Worm (Caenorhabditis elegans) whole organism, L2 larva: Measurements from ENCODE around the gene AH6.17.

Experiments used
- C34F6.9 ChIP-seq: fragments of 150-350 bp; optimal IDR thresholded peaks from 2 replicates; lab custom pipeline; 2014; ENCODE audit warnings: missing biosample characterization, missing genetic modification characterization
- Y55F3AM.14 ChIP-seq: fragments of 200-800 bp; sonication (Bioruptor generic); optimal IDR thresholded peaks from 2 replicates; lab custom pipeline; 2018; ENCODE audit warnings: mild to moderate bottlenecking, missing genetic modification characterization, missing compliant biosample characterization
- ZK546.5 ChIP-seq: sonication (generic microtip); optimal IDR thresholded peaks from 2 replicates; lab custom pipeline; 2017; ENCODE audit warnings: missing biosample characterization, missing genetic modification characterization
- alr-1 ChIP-seq: fragments of 150-350 bp; optimal IDR thresholded peaks from 2 replicates; lab custom pipeline; 2014; ENCODE audit warnings: missing biosample characterization, missing genetic modification characterization
- aly-2 ChIP-seq: fragments of 150-350 bp; optimal IDR thresholded peaks from 2 replicates; lab custom pipeline; 2014; ENCODE audit warnings: missing biosample characterization, missing genetic modification characterization
- ama-1 ChIP-seq: fragments of 150-350 bp; optimal IDR thresholded peaks from 2 replicates; lab custom pipeline; 2018; ENCODE audit warnings: inconsistent platforms
- blmp-1 ChIP-seq: sonication (generic microtip); optimal IDR thresholded peaks from 2 replicates; lab custom pipeline; 2017; ENCODE audit warnings: missing genetic modification characterization, mild to moderate bottlenecking, missing compliant biosample characterization, antibody characterized with exemption, moderate library complexity; ENCODE audit not compliant: insufficient read depth
- ceh-82 ChIP-seq: fragments of 150-350 bp; optimal IDR thresholded peaks from 2 replicates; lab custom pipeline; 2014; ENCODE audit warnings: missing biosample characterization, missing genetic modification characterization
- crh-2 ChIP-seq: sonication (generic microtip); optimal IDR thresholded peaks from 2 replicates; lab custom pipeline; 2017; ENCODE audit warnings: missing biosample characterization, missing genetic modification characterization
- dmd-4 ChIP-seq: sonication (generic microtip); optimal IDR thresholded peaks from 2 replicates; lab custom pipeline; 2017; ENCODE audit warnings: missing biosample characterization, missing genetic modification characterization
- elt-1 ChIP-seq: fragments of 150-350 bp; optimal IDR thresholded peaks from 2 replicates; lab custom pipeline; 2014; ENCODE audit warnings: missing biosample characterization, missing genetic modification characterization
- elt-3 ChIP-seq: sonication (generic microtip); optimal IDR thresholded peaks from 2 replicates; lab custom pipeline; 2017; ENCODE audit warnings: missing biosample characterization, missing genetic modification characterization
- fos-1 ChIP-seq: fragments of 150-350 bp; optimal IDR thresholded peaks from 2 replicates; lab custom pipeline; 2014; ENCODE audit warnings: missing biosample characterization, missing genetic modification characterization
- lin-11 ChIP-seq: fragments of 150-350 bp; sonication (generic microtip); optimal IDR thresholded peaks from 2 replicates; lab custom pipeline; 2014; ENCODE audit warnings: missing biosample characterization, missing genetic modification characterization, inconsistent platforms, mixed read lengths
- lin-13 ChIP-seq: fragments of 150-350 bp; optimal IDR thresholded peaks from 2 replicates; lab custom pipeline; 2014; ENCODE audit warnings: missing biosample characterization, missing genetic modification reagents, missing genetic modification characterization
- lin-39 ChIP-seq: fragments of 150-350 bp; optimal IDR thresholded peaks from 2 replicates; lab custom pipeline; 2014; ENCODE audit warnings: missing biosample characterization, missing genetic modification reagents, missing genetic modification characterization
- lsy-2 ChIP-seq, 2 experiments: fragments of 150-350 bp in 1 of 2; sonication (generic microtip) in 1 of 2; optimal IDR thresholded peaks; 2 replicates each; lab custom pipeline; 2014 to 2017; ENCODE audit warnings: missing biosample characterization in 2 of 2, missing genetic modification characterization in 2 of 2
- mab-5 ChIP-seq: fragments of 150-350 bp; optimal IDR thresholded peaks from 2 replicates; lab custom pipeline; 2014; ENCODE audit warnings: missing biosample characterization, missing genetic modification characterization
- mbf-1 ChIP-seq: sonication (generic microtip); optimal IDR thresholded peaks from 2 replicates; lab custom pipeline; 2017; ENCODE audit warnings: missing biosample characterization, missing genetic modification characterization
- mdl-1 ChIP-seq, 2 experiments: fragments of 150-350 bp in 1 of 2; sonication (generic microtip) in 1 of 2; optimal IDR thresholded peaks; 2 replicates each; lab custom pipeline; 2017; ENCODE audit warnings: missing biosample characterization in 2 of 2, missing genetic modification characterization in 2 of 2
- nhr-11 ChIP-seq: fragments of 150-350 bp; optimal IDR thresholded peaks from 2 replicates; lab custom pipeline; 2014; ENCODE audit warnings: missing biosample characterization, missing genetic modification characterization
- nhr-129 ChIP-seq: fragments of 150-350 bp; optimal IDR thresholded peaks from 2 replicates; lab custom pipeline; 2014; ENCODE audit warnings: missing biosample characterization, missing genetic modification characterization
- nhr-21 ChIP-seq: fragments of 150-350 bp; optimal IDR thresholded peaks from 2 replicates; lab custom pipeline; 2014; ENCODE audit warnings: missing biosample characterization, missing genetic modification characterization
- nhr-23 ChIP-seq: fragments of 150-350 bp; optimal IDR thresholded peaks from 2 replicates; lab custom pipeline; 2014; ENCODE audit warnings: missing biosample characterization, missing genetic modification reagents, missing genetic modification characterization
- nhr-237 ChIP-seq: fragments of 150-350 bp; optimal IDR thresholded peaks from 2 replicates; lab custom pipeline; 2014; ENCODE audit warnings: missing biosample characterization, missing genetic modification characterization
- nhr-25 ChIP-seq: fragments of 150-350 bp; sonication (generic microtip); optimal IDR thresholded peaks from 3 replicates; lab custom pipeline; 2014; ENCODE audit warnings: missing biosample characterization, missing genetic modification characterization
- sem-4 ChIP-seq: fragments of 150-350 bp; optimal IDR thresholded peaks from 2 replicates; lab custom pipeline; 2014; ENCODE audit warnings: missing biosample characterization, missing genetic modification reagents, missing genetic modification characterization
- skn-1 ChIP-seq: sonication (generic microtip); optimal IDR thresholded peaks from 2 replicates; lab custom pipeline; 2017; ENCODE audit warnings: missing biosample characterization, missing genetic modification characterization
- sma-3 ChIP-seq: sonication (generic microtip); optimal IDR thresholded peaks from 2 replicates; lab custom pipeline; 2016; ENCODE audit warnings: missing genetic modification reagents, missing genetic modification characterization, missing compliant biosample characterization
- unc-55 ChIP-seq: fragments of 150-350 bp; sonication (generic microtip); optimal IDR thresholded peaks from 3 replicates; lab custom pipeline; 2014; ENCODE audit warnings: missing biosample characterization, missing genetic modification reagents, missing genetic modification characterization
- unc-62 ChIP-seq: fragments of 150-350 bp; optimal IDR thresholded peaks from 2 replicates; lab custom pipeline; 2014; ENCODE audit warnings: missing biosample characterization, missing genetic modification reagents, missing genetic modification characterization
- ztf-11 ChIP-seq: sonication (generic microtip); optimal IDR thresholded peaks from 2 replicates; lab custom pipeline; 2017; ENCODE audit warnings: missing biosample characterization, missing genetic modification characterization
- ztf-4 ChIP-seq: fragments of 150-350 bp; optimal IDR thresholded peaks from 2 replicates; lab custom pipeline; 2014; ENCODE audit warnings: missing biosample characterization, missing genetic modification characterization

AH6.17 gene

ce11 chrII:9544386-9544785, 21.4 kb downstream of the AH6.17 start, which contains the start of gene sra-7:
TSS of gene sra-7 (plus strand) at chrII:9544686.
- TF ChIP-seq aly-2 (tag; lab: Kevin White, UChicago) (no peak), nhr-129 (tag; lab: Kevin White, UChicago) (no peak), lin-13 (GFP tag; lab: Kevin White, UChicago) (no peak), unc-62 (GFP tag; lab: Kevin White, UChicago) (no peak), mab-5 (tag; lab: Kevin White, UChicago) (no peak), alr-1 (tag; lab: Kevin White, UChicago) (no peak), C34F6.9 (tag; lab: Kevin White, UChicago) (no peak), skn-1 (tag; lab: Kevin White, UChicago) (no peak), lin-39 (tag; lab: Kevin White, UChicago) (no peak), elt-1 (tag; lab: Kevin White, UChicago) (no peak), mbf-1 (no peak), sma-3 (GFP tag; lab: Kevin White, UChicago) (no peak), elt-3 (no peak), sem-4 (tag; lab: Kevin White, UChicago) (no peak)

ce11 chrII:9550718-9551117, 27.7 kb downstream of the AH6.17 start, which contains the start of gene sra-6:
TSS of gene sra-6 (minus strand) at chrII:9550818.
- TF ChIP-seq skn-1 (tag; lab: Kevin White, UChicago) = no peak

ce11 chrII:9551536-9551935, 28.6 kb downstream of the AH6.17 start, which contains the start of gene F35H8.12:
TSS of gene F35H8.12 (plus strand) at chrII:9551836.
- TF ChIP-seq crh-2 (tag; lab: Kevin White, UChicago) (no peak), ztf-4 (tag; lab: Kevin White, UChicago) (no peak)

ce11 chrII:9553179-9553578, 30.2 kb downstream of the AH6.17 start, which contains the start of gene F35H8.1:
TSS of gene F35H8.1 (minus strand) at chrII:9553279.
- no peak for TF ChIP-seq mab-5 (tag; lab: Kevin White, UChicago)
- no peak for TF ChIP-seq lsy-2 (tag; optimal IDR thresholded peaks at IDR 0.05; lab: Kevin White, UChicago)
- TF ChIP-seq blmp-1 (tag; lab: Kevin White, UChicago) = no peak
- TF ChIP-seq fos-1 = no peak
- no peak for TF ChIP-seq nhr-23 (tag; lab: Kevin White, UChicago)
- TF ChIP-seq unc-55 = no peak
- no peak for TF ChIP-seq elt-1 (tag; lab: Kevin White, UChicago)
- no peak for TF ChIP-seq nhr-11
- no peak for TF ChIP-seq aly-2 (tag; lab: Kevin White, UChicago)
- no peak for TF ChIP-seq alr-1 (tag; lab: Kevin White, UChicago)
- no peak for TF ChIP-seq mbf-1
- no peak for TF ChIP-seq skn-1 (tag; lab: Kevin White, UChicago)
- TF ChIP-seq sem-4 (tag; lab: Kevin White, UChicago) = no peak
- no peak for TF ChIP-seq ceh-82 (tag; lab: Kevin White, UChicago)
- TF ChIP-seq nhr-237 = no peak
- TF ChIP-seq, all 48 proteins: peak for 0

ce11 chrII:9554925-9555553, 32.1 kb downstream of the AH6.17 start, which contains the start of gene F35H8.2:
TSS of gene F35H8.2 (plus strand) at chrII:9555503.
- TF ChIP-seq nhr-21 (peak; percentile 34), ama-1 (no peak), unc-62 (GFP tag; lab: Kevin White, UChicago) (no peak), sma-3 (GFP tag; lab: Kevin White, UChicago) (peak; percentile 18), nhr-25 (tag; lab: Kevin White, UChicago) (peak; percentile 82)

ce11 chrII:9556582-9556981, 33.6 kb downstream of the AH6.17 start:
- TF ChIP-seq ZK546.5 (tag; lab: Kevin White, UChicago) (no peak), ztf-4 (tag; lab: Kevin White, UChicago) (no peak), Y55F3AM.14 (GFP tag; lab: Kevin White, UChicago) (no peak), mbf-1 (no peak), mdl-1 (tag; optimal IDR thresholded peaks at IDR 0.05; lab: Kevin White, UChicago) (no peak), lin-39 (tag; lab: Kevin White, UChicago) (no peak), ceh-82 (tag; lab: Kevin White, UChicago) (no peak), lin-11 (tag; lab: Kevin White, UChicago) (no peak), ztf-11 (tag; lab: Kevin White, UChicago) (no peak), unc-62 (GFP tag; lab: Kevin White, UChicago) (no peak), nhr-237 (no peak), dmd-4 (no peak), nhr-21 (no peak)
